Fruit fly (Drosophila melanogaster) whole organism, embryonic: ENCODE results near the gene lilli.

ENCODE experiments used
- Antp ChIP-seq: fragments of 200-800 bp; sonication (Bioruptor generic); optimal IDR thresholded peaks from 3 replicates; lab custom pipeline; 2016; ENCODE audit warnings: missing biosample characterization, missing genetic modification characterization
- Atf-2 ChIP-seq: fragments of 200-800 bp; sonication (Bioruptor generic); optimal IDR thresholded peaks from 2 replicates; lab custom pipeline; 2016; ENCODE audit warnings: missing biosample characterization, missing genetic modification characterization
- B-H1 ChIP-seq: fragments of 200-800 bp; sonication (Bioruptor generic); IDR thresholded peaks from 3 replicates; pipeline ENCODE4 v1.3.6; 2022; ENCODE audit warnings: missing biosample characterization, missing genetic modification characterization
- BEAF-32 ChIP-seq: fragments of 200-800 bp; sonication (Bioruptor generic); optimal IDR thresholded peaks from 3 replicates; lab custom pipeline; 2017; ENCODE audit warnings: missing biosample characterization, missing genetic modification characterization, mild to moderate bottlenecking, moderate library complexity, missing genetic modification reagents
- CG10543 ChIP-seq: fragments of 200-800 bp; sonication (Bioruptor generic); optimal IDR thresholded peaks from 3 replicates; lab custom pipeline; 2017; ENCODE audit warnings: missing biosample characterization, mild to moderate bottlenecking, missing genetic modification characterization, moderate library complexity
- CG11504 ChIP-seq: fragments of 200-800 bp; sonication (Bioruptor generic); optimal IDR thresholded peaks from 3 replicates; lab custom pipeline; 2019; ENCODE audit warnings: missing biosample characterization, mild to moderate bottlenecking, missing genetic modification characterization, moderate library complexity
- CG12104 ChIP-seq: fragments of 200-800 bp; sonication (Bioruptor generic); optimal IDR thresholded peaks from 3 replicates; lab custom pipeline; 2016; ENCODE audit warnings: missing biosample characterization, missing genetic modification characterization
- CG13287 ChIP-seq: fragments of 200-800 bp; sonication (Bioruptor generic); IDR thresholded peaks from 2 replicates; pipeline ENCODE4 v1.3.6; 2022; ENCODE audit warnings: missing biosample characterization, missing genetic modification characterization; ENCODE audit not compliant: partially characterized antibody
- CG13894 ChIP-seq: fragments of 200-800 bp; sonication (Bioruptor generic); optimal IDR thresholded peaks from 3 replicates; lab custom pipeline; 2018; ENCODE audit warnings: missing biosample characterization, mild to moderate bottlenecking, missing genetic modification characterization, moderate library complexity
- CG14441 ChIP-seq: fragments of 200-800 bp; sonication (Bioruptor generic); IDR thresholded peaks from 2 replicates; pipeline ENCODE4 v1.3.6; 2022; ENCODE audit warnings: missing biosample characterization, missing genetic modification characterization
- CG14965 ChIP-seq: fragments of 200-800 bp; sonication (Bioruptor generic); optimal IDR thresholded peaks from 2 replicates; lab custom pipeline; 2016; ENCODE audit warnings: missing biosample characterization, missing genetic modification characterization, borderline replicate concordance
- CG16813 ChIP-seq: fragments of 200-800 bp; sonication (Bioruptor generic); IDR thresholded peaks from 3 replicates; pipeline ENCODE4 v1.3.6; 2022; ENCODE audit warnings: missing biosample characterization, missing genetic modification characterization; ENCODE audit not compliant: partially characterized antibody
- CG17829 ChIP-seq: fragments of 200-800 bp; optimal IDR thresholded peaks from 2 replicates; lab custom pipeline; 2019; ENCODE audit warnings: missing biosample characterization, mild to moderate bottlenecking, missing genetic modification characterization, moderate library complexity
- CG18011 ChIP-seq: fragments of 200-800 bp; sonication (Bioruptor generic); optimal IDR thresholded peaks from 2 replicates; lab custom pipeline; 2017; ENCODE audit warnings: missing biosample characterization, missing genetic modification characterization, mild to moderate bottlenecking, moderate library complexity, missing genotype
- CG3163 ChIP-seq: fragments of 200-800 bp; sonication (Bioruptor generic); optimal IDR thresholded peaks from 3 replicates; lab custom pipeline; 2016; ENCODE audit warnings: missing biosample characterization, missing genetic modification characterization
- CG4730 ChIP-seq: fragments of 200-800 bp; sonication (Bioruptor generic); IDR thresholded peaks from 2 replicates; pipeline ENCODE4 v1.3.6; 2022; ENCODE audit warnings: missing biosample characterization, missing genetic modification characterization
- CG6854 ChIP-seq: fragments of 200-800 bp; sonication (Bioruptor generic); optimal IDR thresholded peaks from 3 replicates; lab custom pipeline; 2017; ENCODE audit warnings: missing biosample characterization, mild to moderate bottlenecking, missing genetic modification characterization
- CG7271 ChIP-seq: fragments of 200-800 bp; sonication (Bioruptor generic); optimal IDR thresholded peaks from 2 replicates; lab custom pipeline; 2018; ENCODE audit warnings: missing biosample characterization, mild to moderate bottlenecking, missing genetic modification characterization, moderate library complexity
- CG8388 ChIP-seq: fragments of 200-800 bp; sonication (Bioruptor generic); optimal IDR thresholded peaks from 2 replicates; lab custom pipeline; 2019; ENCODE audit warnings: missing biosample characterization, mild to moderate bottlenecking, missing genetic modification characterization, moderate library complexity
- CG8765 ChIP-seq: fragments of 200-800 bp; sonication (Bioruptor generic); IDR thresholded peaks from 2 replicates; pipeline ENCODE4 v1.3.6; 2022; ENCODE audit warnings: missing biosample characterization, missing genetic modification characterization
- Chrac-16 ChIP-seq: fragments of 200-800 bp; sonication (Bioruptor generic); optimal IDR thresholded peaks from 3 replicates; lab custom pipeline; 2016; ENCODE audit warnings: missing biosample characterization, missing genetic modification characterization
- Doc2 ChIP-seq: fragments of 200-800 bp; sonication (Bioruptor generic); IDR thresholded peaks from 2 replicates; pipeline ENCODE4 v1.3.6; 2022; ENCODE audit warnings: missing biosample characterization, missing genetic modification characterization
- E2f1 ChIP-seq: fragments of 200-800 bp; sonication (Bioruptor generic); IDR thresholded peaks from 2 replicates; pipeline ENCODE4 v1.3.6; 2022; ENCODE audit warnings: missing biosample characterization, missing genetic modification characterization
- ERR ChIP-seq: fragments of 200-800 bp; sonication (Bioruptor generic); optimal IDR thresholded peaks from 2 replicates; lab custom pipeline; 2016; ENCODE audit warnings: missing biosample characterization, missing genetic modification characterization
- Fer3 ChIP-seq: fragments of 200-800 bp; sonication (Bioruptor generic); optimal IDR thresholded peaks from 2 replicates; lab custom pipeline; 2018; ENCODE audit warnings: missing biosample characterization, mild to moderate bottlenecking, missing genetic modification characterization, moderate library complexity
- Lhr ChIP-seq: fragments of 200-800 bp; sonication (Bioruptor generic); optimal IDR thresholded peaks from 3 replicates; lab custom pipeline; 2017; ENCODE audit warnings: mild to moderate bottlenecking, missing biosample characterization, missing genetic modification reagents, missing genetic modification characterization
- Scr ChIP-seq: fragments of 200-800 bp; sonication (Bioruptor generic); IDR thresholded peaks from 2 replicates; pipeline ENCODE4 v1.3.6; 2022; ENCODE audit warnings: missing biosample characterization, missing genetic modification characterization; ENCODE audit not compliant: partially characterized antibody
- Taf1 ChIP-seq: fragments of 200-800 bp; sonication (Bioruptor generic); IDR thresholded peaks from 2 replicates; pipeline ENCODE4 v1.3.6; 2022; ENCODE audit warnings: missing biosample characterization, missing genetic modification characterization
- ato ChIP-seq: fragments of 200-800 bp; sonication (Bioruptor generic); IDR thresholded peaks from 2 replicates; pipeline ENCODE4 v1.3.6; 2022; ENCODE audit warnings: missing biosample characterization, missing genetic modification characterization; ENCODE audit not compliant: partially characterized antibody
- cato ChIP-seq: fragments of 200-800 bp; sonication (Bioruptor generic); optimal IDR thresholded peaks from 2 replicates; lab custom pipeline; 2016; ENCODE audit warnings: missing biosample characterization, missing genetic modification characterization, borderline replicate concordance
- chif ChIP-seq, 2 experiments: fragments of 200-800 bp; sonication (Bioruptor generic); optimal IDR thresholded peaks; 3 replicates each; lab custom pipeline; 2016; ENCODE audit warnings: missing biosample characterization in 2 of 2, missing genetic modification characterization in 2 of 2
- chinmo ChIP-seq: fragments of 200-800 bp; sonication (Bioruptor generic); IDR thresholded peaks from 4 replicates; pipeline ENCODE4 v1.3.6; 2022; ENCODE audit warnings: missing biosample characterization, missing genetic modification characterization; ENCODE audit not compliant: partially characterized antibody
- crol ChIP-seq: fragments of 200-800 bp; sonication (Bioruptor generic); IDR thresholded peaks from 2 replicates; pipeline ENCODE4 v1.3.6; 2022; ENCODE audit warnings: missing biosample characterization, missing genetic modification characterization
- crp ChIP-seq, 2 experiments: fragments of 200-800 bp; sonication (Bioruptor generic); optimal IDR thresholded peaks; 2 replicates in 1 of 2; 3 replicates in 1 of 2; lab custom pipeline; 2017; ENCODE audit warnings: missing biosample characterization in 2 of 2, missing genetic modification characterization in 2 of 2, mild to moderate bottlenecking in 1 of 2, moderate library complexity in 1 of 2
- dan ChIP-seq: fragments of 200-800 bp; sonication (Bioruptor generic); IDR thresholded peaks from 2 replicates; pipeline ENCODE4 v1.3.6; 2022; ENCODE audit warnings: missing biosample characterization, missing genetic modification characterization
- disco-r ChIP-seq: fragments of 200-800 bp; sonication (Bioruptor generic); optimal IDR thresholded peaks from 2 replicates; lab custom pipeline; 2016; ENCODE audit warnings: missing biosample characterization, missing genetic modification characterization
- dpn ChIP-seq, 2 experiments: fragments of 200-800 bp; sonication (Bioruptor generic); optimal IDR thresholded peaks; 3 replicates each; lab custom pipeline; 2016; ENCODE audit warnings: missing biosample characterization in 2 of 2, missing genetic modification characterization in 2 of 2
- fd3F ChIP-seq: fragments of 200-800 bp; sonication (Bioruptor generic); optimal IDR thresholded peaks from 2 replicates; lab custom pipeline; 2018; ENCODE audit warnings: missing biosample characterization, mild to moderate bottlenecking, missing genetic modification characterization, moderate library complexity
- fd64A ChIP-seq: fragments of 200-800 bp; sonication (Bioruptor generic); optimal IDR thresholded peaks from 3 replicates; lab custom pipeline; 2018; ENCODE audit warnings: missing biosample characterization, mild to moderate bottlenecking, missing genetic modification characterization
- kni ChIP-seq: fragments of 200-800 bp; sonication (Bioruptor generic); optimal IDR thresholded peaks from 3 replicates; lab custom pipeline; 2017; ENCODE audit warnings: mild to moderate bottlenecking, missing biosample characterization, missing genetic modification reagents, missing genetic modification characterization
- lmd ChIP-seq: fragments of 200-800 bp; sonication (Bioruptor generic); IDR thresholded peaks from 2 replicates; pipeline ENCODE4 v1.3.6; 2022; ENCODE audit warnings: missing biosample characterization, missing genetic modification characterization
- nau ChIP-seq: fragments of 200-800 bp; sonication (Bioruptor generic); optimal IDR thresholded peaks from 3 replicates; lab custom pipeline; 2017; ENCODE audit warnings: missing biosample characterization, mild to moderate bottlenecking, missing genetic modification characterization, missing genetic modification reagents
- sr ChIP-seq: fragments of 200-800 bp; sonication (Bioruptor generic); IDR thresholded peaks from 3 replicates; pipeline ENCODE4 v1.3.6; 2022; ENCODE audit warnings: missing biosample characterization, missing genetic modification characterization
- tgo ChIP-seq: fragments of 200-800 bp; sonication (Bioruptor generic); IDR thresholded peaks from 3 replicates; pipeline ENCODE4 v1.3.6; 2022; ENCODE audit warnings: missing biosample characterization, missing genetic modification characterization
- tin ChIP-seq: fragments of 200-800 bp; sonication (Bioruptor generic); optimal IDR thresholded peaks from 3 replicates; lab custom pipeline; 2016; ENCODE audit warnings: missing biosample characterization, missing genetic modification characterization
- toy ChIP-seq: fragments of 200-800 bp; sonication (Bioruptor generic); IDR thresholded peaks from 2 replicates; pipeline ENCODE4 v1.3.6; 2022; ENCODE audit warnings: missing biosample characterization, missing genetic modification characterization
- vfl ChIP-seq: fragments of 200-800 bp; sonication (Bioruptor generic); optimal IDR thresholded peaks from 2 replicates; lab custom pipeline; 2016; ENCODE audit warnings: missing biosample characterization, missing genetic modification characterization

Gene lilli

dm6 chr2L:2874542-2875194 lies 11.1 kb upstream of the lilli start, which contains the start of gene CG8814 (continued):
- TF ChIP-seq sr, result 0 out of 3 replicates have a peak, but pooled peaks have one; percentile 27
- peak; percentile 53 for TF ChIP-seq vfl (GFP tag; lab: Kevin White, UChicago)
- TF ChIP-seq tin (GFP tag; lab: Kevin White, UChicago), result peak; percentile 76
- no peak for TF ChIP-seq dan
- no peak for TF ChIP-seq toy (GFP tag; lab: Robert Waterston, UW)
- TF ChIP-seq kni, result peak; percentile 33

- TF ChIP-seq Chrac-16 (peak; percentile 49), Lhr (GFP tag; lab: Kevin White, UChicago) (peak; percentile 55), ato (no peak), Atf-2 (GFP tag; lab: Kevin White, UChicago) (peak; percentile 5), Antp (GFP tag; lab: Kevin White, UChicago) (peak; percentile 73), tgo (GFP tag; lab: Robert Waterston, UW) (peak; percentile 56; the same call in 2 of the 3 replicates), Taf1 (GFP tag; lab: Robert Waterston, UW) (peak; percentile 58; the same call in 1 of the 2 replicates), CG3163 (GFP tag; lab: Kevin White, UChicago) (peak; percentile 32), CG6854 (GFP tag; lab: Kevin White, UChicago) (peak; percentile 21), Scr (GFP tag; lab: Robert Waterston, UW) (peak; percentile 32; the same call in 1 of the 2 replicates), CG8388 (GFP tag; lab: Kevin White, UChicago) (peak; percentile 44), CG8765 (GFP tag; lab: Robert Waterston, UW) (peak; percentile 60; the same call in 1 of the 2 replicates), CG14965 (no peak), CG12104 (GFP tag; lab: Kevin White, UChicago) (peak; percentile 45), CG14441 (peak; percentile 62), CG10543 (peak; percentile 80), Fer3 (tag; lab: Kevin White, UChicago) (peak; percentile 75), lmd (peak; percentile 81), CG11504 (tag; lab: Kevin White, UChicago) (peak; percentile 69), B-H1 (peak; percentile 57), chinmo (GFP tag; lab: Robert Waterston, UW) (no peak), chif (GFP tag; optimal IDR thresholded peaks at IDR 0.05; lab: Kevin White, UChicago) (peak; percentile 35 to 60), disco-r (peak; percentile 51), fd64A (GFP tag; lab: Kevin White, UChicago) (no peak), crp (GFP tag; optimal IDR thresholded peaks at IDR 0.05; lab: Kevin White, UChicago) (peak; percentile 93 to 98), nau (GFP tag; lab: Kevin White, UChicago) (peak; percentile 4), dpn (GFP tag; optimal IDR thresholded peaks at IDR 0.05; lab: Kevin White, UChicago) (peak; percentile 74), CG16813 (GFP tag; lab: Robert Waterston, UW) (peak; percentile 36; the same call in 1 of the 3 replicates), CG7271 (tag; lab: Kevin White, UChicago) (no peak), E2f1 (GFP tag; lab: Robert Waterston, UW) (peak; percentile 50), fd3F (peak; percentile 60), CG17829 (peak; percentile 78), BEAF-32 (GFP tag; lab: Kevin White, UChicago) (peak; percentile 44), crol (no peak), ERR (GFP tag; lab: Kevin White, UChicago) (no peak), Doc2 (GFP tag; lab: Robert Waterston, UW) (peak; percentile 10; the same call in 1 of the 2 replicates), CG13287 (peak; percentile 48), CG18011 (GFP tag; lab: Kevin White, UChicago) (peak; percentile 23), CG4730 (0 out of 2 replicates have a peak, but pooled peaks have one; percentile 28), CG13894 (tag; lab: Kevin White, UChicago) (peak; percentile 85), cato (GFP tag; lab: Kevin White, UChicago) (no peak)
These were observed 7.5 kb upstream of the lilli start, which contains the start of the genes Prx6a and Sbat for dm6 chr2L:2878188-2878587. Gene Prx6a, minus strand, starts transcription at chr2L:2878232. Gene Sbat, plus strand, starts transcription at chr2L:2878344.
